Worm (Caenorhabditis elegans) whole organism, young adult: ENCODE results near the gene fbxb-81.

Source experiments
- F49E8.2 ChIP-seq: sonication (generic microtip); optimal IDR thresholded peaks from 3 replicates; lab custom pipeline; 2017; ENCODE audit warnings: missing genetic modification characterization, mild to moderate bottlenecking, missing compliant biosample characterization, antibody characterized with exemption, moderate library complexity; ENCODE audit not compliant: insufficient read depth
- ama-1 ChIP-seq, 3 experiments: fragments of 150-350 bp in 1 of 3; sonication (generic microtip) in 2 of 3; optimal IDR thresholded peaks; 2 replicates each; lab custom pipeline; 2014 to 2018; ENCODE audit warnings: missing biosample characterization in 2 of 3, missing genetic modification characterization in 2 of 3, missing genetic modification reagents in 2 of 3
- efl-1 ChIP-seq: fragments of 150-350 bp; optimal IDR thresholded peaks from 2 replicates; lab custom pipeline; 2014; ENCODE audit warnings: missing biosample characterization, missing genetic modification reagents, missing genetic modification characterization
- hlh-26 ChIP-seq: fragments of 200-800 bp; sonication (Bioruptor generic); conservative IDR thresholded peaks from 2 replicates; pipeline ENCODE4 v1.3.6; 2022; ENCODE audit warnings: missing genetic modification reagents, missing genetic modification characterization, missing compliant biosample characterization
- madf-8 ChIP-seq: fragments of 200-800 bp; sonication (Bioruptor generic); conservative IDR thresholded peaks from 2 replicates; pipeline ENCODE4 v1.3.6; 2022; ENCODE audit warnings: missing genetic modification reagents, missing genetic modification characterization, missing compliant biosample characterization
- pha-4 ChIP-seq: fragments of 150-350 bp; sonication (generic microtip); optimal IDR thresholded peaks from 2 replicates; lab custom pipeline; 2014; ENCODE audit warnings: missing biosample characterization, missing genetic modification reagents, missing genetic modification characterization
- tbp1 ChIP-seq: fragments of 200-800 bp; sonication (Bioruptor generic); optimal IDR thresholded peaks from 2 replicates; lab custom pipeline; 2018; ENCODE audit warnings: mild to moderate bottlenecking, missing genetic modification characterization, missing compliant biosample characterization
- ztf-25 ChIP-seq: fragments of 200-800 bp; sonication (Bioruptor generic); IDR thresholded peaks from 2 replicates; pipeline ENCODE4 v1.3.6; 2022; ENCODE audit warnings: missing genetic modification reagents, missing genetic modification characterization, missing compliant biosample characterization

ce11 chrIII:182080-182479 lies 41.1 kb upstream of the fbxb-81 start, which contains the start of gene F40G9.15:
- TF ChIP-seq F49E8.2 (tag; lab: Kevin White, UChicago) (no peak), hlh-26 (GFP tag; lab: Robert Waterston, UW) (no peak), ama-1 (optimal IDR thresholded peaks at IDR 0.05; lab: Kevin White, UChicago) (no peak), ama-1 (GFP tag; optimal IDR thresholded peaks at IDR 0.05; lab: Kevin White, UChicago) (no peak), tbp1 (no peak), pha-4 (tag; lab: Kevin White, UChicago) (no peak), ztf-25 (GFP tag; lab: Robert Waterston, UW) (no peak), efl-1 (GFP tag; lab: Kevin White, UChicago) (no peak), madf-8 (GFP tag; lab: Robert Waterston, UW) (no peak)
